Worm (Caenorhabditis elegans) whole organism, L1 larva: ENCODE measurements around the gene T28D6.5.
A peak's percentile ranks its signal among the peaks of the same experiment; 100 is the strongest.

ENCODE experiments used
- C04F5.9 ChIP-seq: sonication (generic microtip); optimal IDR thresholded peaks from 2 replicates; lab custom pipeline; 2016; ENCODE audit warnings: missing genetic modification characterization, missing compliant biosample characterization
- C16A3.4 ChIP-seq: fragments of 150-350 bp; optimal IDR thresholded peaks from 2 replicates; lab custom pipeline; 2014; ENCODE audit warnings: missing biosample characterization, missing genetic modification characterization
- C34B4.2 ChIP-seq: sonication (generic microtip); optimal IDR thresholded peaks from 2 replicates; lab custom pipeline; 2017; ENCODE audit warnings: mild to moderate bottlenecking, missing genetic modification characterization, missing compliant biosample characterization
- Y116A8C.19 ChIP-seq: sonication (generic microtip); optimal IDR thresholded peaks from 2 replicates; lab custom pipeline; 2016; ENCODE audit warnings: missing compliant biosample characterization, missing genetic modification characterization, borderline replicate concordance
- alr-1 ChIP-seq: fragments of 200-800 bp; sonication (Bioruptor generic); optimal IDR thresholded peaks from 2 replicates; lab custom pipeline; 2018; ENCODE audit warnings: borderline replicate concordance, mild to moderate bottlenecking, missing genetic modification characterization, missing compliant biosample characterization
- ceh-82 ChIP-seq, 3 experiments: fragments of 150-350 bp in 1 of 3; sonication (generic microtip) in 2 of 3; optimal IDR thresholded peaks; 2 replicates each; lab custom pipeline; 2014 to 2017; ENCODE audit warnings: missing biosample characterization in 3 of 3, missing genetic modification characterization in 3 of 3
- ceh-88 ChIP-seq: fragments of 200-800 bp; sonication (Bioruptor generic); IDR thresholded peaks from 2 replicates; pipeline ENCODE4 v1.3.6; 2022; ENCODE audit warnings: missing genetic modification characterization, missing compliant biosample characterization
- dpl-1 ChIP-seq, 3 experiments: fragments of 150-350 bp in 2 of 3; sonication (generic microtip) in 1 of 3; optimal IDR thresholded peaks; 2 replicates each; lab custom pipeline; 2014 to 2017; ENCODE audit warnings: missing biosample characterization in 3 of 3, missing genetic modification characterization in 3 of 3, missing genetic modification reagents in 3 of 3
- dsc-1 ChIP-seq: sonication (generic microtip); optimal IDR thresholded peaks from 2 replicates; lab custom pipeline; 2016; ENCODE audit warnings: mild to moderate bottlenecking, missing genetic modification characterization, missing compliant biosample characterization
- efl-1 ChIP-seq, 4 experiments: fragments of 150-350 bp; optimal IDR thresholded peaks in 3 of 4; peaks in 1 of 4; 1 replicate in 1 of 4; 2 replicates in 3 of 4; lab custom pipeline; 2014; ENCODE audit warnings: missing biosample characterization in 2 of 4, missing genetic modification characterization in 2 of 4, missing genetic modification reagents in 2 of 4
- elt-2 ChIP-seq: sonication (generic microtip); optimal IDR thresholded peaks from 2 replicates; lab custom pipeline; 2016; ENCODE audit warnings: missing genetic modification characterization, mild to moderate bottlenecking, inconsistent platforms, missing compliant biosample characterization, missing genetic modification reagents
- fkh-10 ChIP-seq: sonication (generic microtip); optimal IDR thresholded peaks from 2 replicates; lab custom pipeline; 2017; ENCODE audit warnings: missing biosample characterization, missing genetic modification reagents, missing genetic modification characterization
- fos-1 ChIP-seq: fragments of 150-350 bp; optimal IDR thresholded peaks from 2 replicates; lab custom pipeline; 2014; ENCODE audit warnings: missing biosample characterization, missing genetic modification characterization
- grh-1 ChIP-seq: fragments of 200-800 bp; sonication (Bioruptor generic); IDR thresholded peaks from 2 replicates; pipeline ENCODE4 v1.3.6; 2022; ENCODE audit warnings: missing genetic modification reagents, missing genetic modification characterization, missing compliant biosample characterization
- hpl-2 ChIP-seq: fragments of 150-350 bp; optimal IDR thresholded peaks from 2 replicates; lab custom pipeline; 2014; ENCODE audit warnings: missing biosample characterization, missing genetic modification reagents, missing genetic modification characterization
- lin-15B ChIP-seq: fragments of 150-350 bp; sonication (generic microtip); optimal IDR thresholded peaks from 3 replicates; lab custom pipeline; 2014; ENCODE audit warnings: missing biosample characterization, missing genetic modification characterization
- lin-35 ChIP-seq, 2 experiments: fragments of 150-350 bp; optimal IDR thresholded peaks; 2 replicates each; lab custom pipeline; 2014; ENCODE audit warnings: missing biosample characterization in 2 of 2, missing genetic modification characterization in 2 of 2, missing genetic modification reagents in 2 of 2
- lsy-2 ChIP-seq, 2 experiments: fragments of 150-350 bp; optimal IDR thresholded peaks; 2 replicates each; lab custom pipeline; 2014; ENCODE audit warnings: missing biosample characterization in 2 of 2, missing genetic modification characterization in 2 of 2
- mdl-1 ChIP-seq, 2 experiments: fragments of 150-350 bp; optimal IDR thresholded peaks; 2 replicates each; lab custom pipeline; 2014 to 2017; ENCODE audit warnings: missing biosample characterization in 2 of 2, missing genetic modification characterization in 2 of 2, inconsistent platforms in 1 of 2
- mep-1 ChIP-seq: fragments of 150-350 bp; optimal IDR thresholded peaks from 2 replicates; lab custom pipeline; 2014; ENCODE audit warnings: missing biosample characterization, missing genetic modification characterization
- nhr-19 ChIP-seq: fragments of 200-800 bp; sonication (Bioruptor generic); conservative IDR thresholded peaks from 2 replicates; pipeline ENCODE4 v1.3.6; 2022; ENCODE audit warnings: missing genetic modification characterization, missing compliant biosample characterization
- nhr-20 ChIP-seq: sonication (generic microtip); optimal IDR thresholded peaks from 2 replicates; lab custom pipeline; 2016; ENCODE audit warnings: mild to moderate bottlenecking, missing genetic modification characterization, missing compliant biosample characterization
- nhr-237 ChIP-seq: fragments of 150-350 bp; optimal IDR thresholded peaks from 2 replicates; lab custom pipeline; 2014; ENCODE audit warnings: missing biosample characterization, missing genetic modification characterization
- nhr-71 ChIP-seq: sonication (generic microtip); optimal IDR thresholded peaks from 2 replicates; lab custom pipeline; 2016; ENCODE audit warnings: mild to moderate bottlenecking, missing genetic modification characterization, moderate library complexity, missing compliant biosample characterization
- pag-3 ChIP-seq: sonication (generic microtip); optimal IDR thresholded peaks from 2 replicates; lab custom pipeline; 2017; ENCODE audit warnings: missing genetic modification characterization, mild to moderate bottlenecking, missing compliant biosample characterization, antibody characterized with exemption, borderline replicate concordance; ENCODE audit not compliant: insufficient read depth
- snpc-4 ChIP-seq: fragments of 150-350 bp; optimal IDR thresholded peaks from 2 replicates; lab custom pipeline; 2014; ENCODE audit warnings: missing biosample characterization, missing genetic modification characterization
- snu-23 ChIP-seq: sonication (generic microtip); optimal IDR thresholded peaks from 2 replicates; lab custom pipeline; 2016; ENCODE audit warnings: missing genetic modification characterization, missing compliant biosample characterization
- sox-4 ChIP-seq: sonication (generic microtip); optimal IDR thresholded peaks from 2 replicates; lab custom pipeline; 2016; ENCODE audit warnings: missing genetic modification characterization, missing compliant biosample characterization
- sptf-1 ChIP-seq: fragments of 150-350 bp; optimal IDR thresholded peaks from 2 replicates; lab custom pipeline; 2014; ENCODE audit warnings: missing biosample characterization, missing genetic modification characterization
- unc-30 ChIP-seq: sonication (generic microtip); optimal IDR thresholded peaks from 2 replicates; lab custom pipeline; 2017; ENCODE audit warnings: missing biosample characterization, missing genetic modification characterization
- unc-86 ChIP-seq: sonication (generic microtip); optimal IDR thresholded peaks from 2 replicates; lab custom pipeline; 2016; ENCODE audit warnings: missing genetic modification characterization, missing compliant biosample characterization
- unc-98 ChIP-seq: fragments of 200-800 bp; sonication (Bioruptor generic); IDR thresholded peaks from 2 replicates; pipeline ENCODE4 v1.3.6; 2022; ENCODE audit warnings: missing genetic modification characterization, missing compliant biosample characterization
- ztf-4 ChIP-seq: fragments of 150-350 bp; optimal IDR thresholded peaks from 2 replicates; lab custom pipeline; 2014; ENCODE audit warnings: missing biosample characterization, missing genetic modification characterization

The T28D6.5 gene

DNA sequence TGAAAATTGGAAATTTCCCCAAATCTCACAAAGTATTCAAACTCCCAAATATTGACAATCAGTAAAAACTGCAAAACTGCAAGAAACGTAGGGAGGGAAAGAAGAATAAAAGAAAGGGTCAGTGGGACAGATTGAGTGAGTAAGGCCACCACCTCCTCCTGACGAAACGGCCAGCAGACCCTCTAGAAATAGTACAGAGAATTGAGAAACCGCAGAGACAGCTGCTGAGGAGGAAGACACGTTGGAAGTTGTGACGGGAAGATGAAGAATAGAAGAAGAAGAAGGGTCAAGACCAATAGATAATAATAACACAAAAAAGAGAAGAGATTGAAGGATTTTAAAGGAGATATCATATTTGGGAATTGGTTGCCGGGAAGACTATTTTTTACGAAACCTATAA is 47.1 kb downstream of the T28D6.5 start (continued):
- TF ChIP-seq efl-1 (optimal IDR thresholded peaks at IDR 0.05; lab: Kevin White, UChicago) = peak; percentile 7 to 29
- no peak for TF ChIP-seq efl-1 (GFP tag; optimal IDR thresholded peaks at IDR 0.05 in 1 of 2; lab: Kevin White, UChicago)
- peak; percentile 18 to 26 for TF ChIP-seq lsy-2 (tag; optimal IDR thresholded peaks at IDR 0.05; lab: Kevin White, UChicago)
- TF ChIP-seq unc-30 (tag; lab: Kevin White, UChicago) = no peak
- no peak for TF ChIP-seq unc-98 (GFP tag; lab: Robert Waterston, UW)
- TF ChIP-seq lin-35 (GFP tag; optimal IDR thresholded peaks at IDR 0.05; lab: Kevin White, UChicago) = peak in 1 of 2 experiments; percentile 15
- TF ChIP-seq ztf-4 (tag; lab: Kevin White, UChicago) = peak; percentile 17
- no peak for TF ChIP-seq C16A3.4 (tag; lab: Kevin White, UChicago)
- TF ChIP-seq mep-1 (tag; lab: Kevin White, UChicago) = peak; percentile 37
- TF ChIP-seq Y116A8C.19 (tag; lab: Kevin White, UChicago) = no peak
- no peak for TF ChIP-seq ceh-88 (GFP tag; lab: Robert Waterston, UW)
- no peak for TF ChIP-seq dsc-1 (tag; lab: Kevin White, UChicago)
- no peak for TF ChIP-seq grh-1
- peak; percentile 34 for TF ChIP-seq nhr-71
- TF ChIP-seq snu-23 (GFP tag; lab: Kevin White, UChicago) = peak; percentile 53
- TF ChIP-seq lin-15B (tag; lab: Kevin White, UChicago) = no peak
- peak; percentile 5 for TF ChIP-seq nhr-20 (tag; lab: Kevin White, UChicago)
- no peak for TF ChIP-seq fos-1 (tag; lab: Kevin White, UChicago)
- TF ChIP-seq C34B4.2 (tag; lab: Kevin White, UChicago) = no peak
- no peak for TF ChIP-seq pag-3
- peak in 1 of 3 experiments; percentile 17 for TF ChIP-seq dpl-1 (GFP tag; optimal IDR thresholded peaks at IDR 0.05; lab: Kevin White, UChicago)
- TF ChIP-seq ceh-82 (tag; optimal IDR thresholded peaks at IDR 0.05; lab: Kevin White, UChicago) = peak in 1 of 3 experiments; percentile 40
- 0 out of 2 replicates have a peak, but pooled peaks have one; percentile 4 for TF ChIP-seq nhr-19 (GFP tag; lab: Robert Waterston, UW)
- TF ChIP-seq nhr-237 = no peak

ce11 chrIII:11381922-11382321 is 48.4 kb downstream of the T28D6.5 start, which contains the start of gene subs-4:
TSS of gene subs-4 (plus strand) at chrIII:11382222.
- no peak for TF ChIP-seq sox-4 (tag; lab: Kevin White, UChicago)
- TF ChIP-seq unc-86 (tag; lab: Kevin White, UChicago) = no peak
- TF ChIP-seq C04F5.9 (tag; lab: Kevin White, UChicago) = no peak
- TF ChIP-seq sptf-1 (tag; lab: Kevin White, UChicago) = no peak
- TF ChIP-seq hpl-2 (GFP tag; lab: Kevin White, UChicago) = no peak
- TF ChIP-seq snpc-4 (tag; lab: Kevin White, UChicago) = no peak
- no peak for TF ChIP-seq mdl-1 (tag; optimal IDR thresholded peaks at IDR 0.05; lab: Kevin White, UChicago)
- no peak for TF ChIP-seq elt-2 (tag; lab: Kevin White, UChicago)
- TF ChIP-seq ceh-88 (GFP tag; lab: Robert Waterston, UW) = no peak
- TF ChIP-seq nhr-19 (GFP tag; lab: Robert Waterston, UW) = no peak

ce11 chrIII:11389384-11389783 is 55.9 kb downstream of the T28D6.5 start:
- no peak for TF ChIP-seq ztf-4 (tag; lab: Kevin White, UChicago)
- TF ChIP-seq alr-1 = no peak
- TF ChIP-seq, all 84 proteins: peak for 0

DNA sequence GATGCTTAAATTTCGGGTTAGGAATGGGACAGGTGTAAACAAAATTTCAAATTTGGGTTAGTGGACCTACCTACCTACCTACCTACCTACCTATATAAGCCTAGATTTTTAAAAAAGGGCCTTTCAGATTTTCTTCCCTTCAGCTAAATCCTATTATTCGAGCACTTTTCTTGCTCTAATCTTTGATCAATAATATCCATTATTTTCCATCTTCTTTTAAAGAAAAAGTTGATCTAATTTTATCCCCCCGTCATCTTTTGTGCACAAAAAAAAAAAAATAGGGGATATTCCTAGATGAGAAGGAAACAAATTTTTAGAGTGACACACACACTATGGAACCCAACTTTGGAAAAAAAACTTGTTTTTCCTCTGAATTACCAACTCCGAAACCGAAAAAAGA is 57.4 kb downstream of the T28D6.5 start:
- TF ChIP-seq pag-3 = no peak
- no peak for TF ChIP-seq lin-35 (GFP tag; optimal IDR thresholded peaks at IDR 0.05; lab: Kevin White, UChicago)
- TF ChIP-seq fkh-10 (GFP tag; lab: Kevin White, UChicago) = peak; percentile 64
